Worm (Caenorhabditis elegans) whole organism, L1 larva: Measurements from ENCODE around the gene srh-199.

Experiments
- Y116A8C.19 ChIP-seq: sonication (generic microtip); optimal IDR thresholded peaks from 2 replicates; lab custom pipeline; 2016; ENCODE audit warnings: missing compliant biosample characterization, missing genetic modification characterization, borderline replicate concordance
- aha-1 ChIP-seq: fragments of 150-350 bp; optimal IDR thresholded peaks from 2 replicates; lab custom pipeline; 2014; ENCODE audit warnings: missing biosample characterization, missing genetic modification characterization
- alr-1 ChIP-seq: fragments of 200-800 bp; sonication (Bioruptor generic); optimal IDR thresholded peaks from 2 replicates; lab custom pipeline; 2018; ENCODE audit warnings: borderline replicate concordance, mild to moderate bottlenecking, missing genetic modification characterization, missing compliant biosample characterization
- aly-2 ChIP-seq: fragments of 150-350 bp; optimal IDR thresholded peaks from 2 replicates; lab custom pipeline; 2014; ENCODE audit warnings: missing biosample characterization, missing genetic modification characterization
- ama-1 ChIP-seq: fragments of 150-350 bp; optimal IDR thresholded peaks from 2 replicates; lab custom pipeline; 2014
- ceh-82 ChIP-seq, 3 experiments: fragments of 150-350 bp in 1 of 3; sonication (generic microtip) in 2 of 3; optimal IDR thresholded peaks; 2 replicates each; lab custom pipeline; 2014 to 2017; ENCODE audit warnings: missing biosample characterization in 3 of 3, missing genetic modification characterization in 3 of 3
- ceh-88 ChIP-seq: fragments of 200-800 bp; sonication (Bioruptor generic); IDR thresholded peaks from 2 replicates; pipeline ENCODE4 v1.3.6; 2022; ENCODE audit warnings: missing genetic modification characterization, missing compliant biosample characterization
- ceh-90 ChIP-seq: sonication (generic microtip); optimal IDR thresholded peaks from 2 replicates; lab custom pipeline; 2016; ENCODE audit warnings: missing genetic modification characterization, missing compliant biosample characterization
- dpl-1 ChIP-seq, 3 experiments: fragments of 150-350 bp in 2 of 3; sonication (generic microtip) in 1 of 3; optimal IDR thresholded peaks; 2 replicates each; lab custom pipeline; 2014 to 2017; ENCODE audit warnings: missing biosample characterization in 3 of 3, missing genetic modification characterization in 3 of 3, missing genetic modification reagents in 3 of 3
- efl-1 ChIP-seq, 4 experiments: fragments of 150-350 bp; optimal IDR thresholded peaks in 3 of 4; peaks in 1 of 4; 1 replicate in 1 of 4; 2 replicates in 3 of 4; lab custom pipeline; 2014; ENCODE audit warnings: missing biosample characterization in 2 of 4, missing genetic modification characterization in 2 of 4, missing genetic modification reagents in 2 of 4
- efl-3 ChIP-seq: fragments of 200-800 bp; sonication (Bioruptor generic); optimal IDR thresholded peaks from 2 replicates; lab custom pipeline; 2018; ENCODE audit warnings: mild to moderate bottlenecking, missing genetic modification characterization, missing compliant biosample characterization
- elt-2 ChIP-seq: sonication (generic microtip); optimal IDR thresholded peaks from 2 replicates; lab custom pipeline; 2016; ENCODE audit warnings: missing genetic modification characterization, mild to moderate bottlenecking, inconsistent platforms, missing compliant biosample characterization, missing genetic modification reagents
- elt-3 ChIP-seq, 6 experiments: fragments of 150-350 bp in 1 of 6; sonication (generic microtip); optimal IDR thresholded peaks; 2 replicates each; lab custom pipeline; 2017 to 2018; ENCODE audit warnings: missing biosample characterization in 6 of 6, missing genetic modification characterization in 6 of 6, inconsistent platforms in 1 of 6
- fos-1 ChIP-seq: fragments of 150-350 bp; optimal IDR thresholded peaks from 2 replicates; lab custom pipeline; 2014; ENCODE audit warnings: missing biosample characterization, missing genetic modification characterization
- grh-1 ChIP-seq: fragments of 200-800 bp; sonication (Bioruptor generic); IDR thresholded peaks from 2 replicates; pipeline ENCODE4 v1.3.6; 2022; ENCODE audit warnings: missing genetic modification reagents, missing genetic modification characterization, missing compliant biosample characterization
- hlh-17 ChIP-seq: fragments of 200-800 bp; sonication (Bioruptor generic); optimal IDR thresholded peaks from 2 replicates; lab custom pipeline; 2018; ENCODE audit warnings: missing genetic modification characterization, mild to moderate bottlenecking, missing compliant biosample characterization, moderate library complexity, borderline replicate concordance
- lin-13 ChIP-seq: fragments of 150-350 bp; optimal IDR thresholded peaks from 2 replicates; lab custom pipeline; 2014; ENCODE audit warnings: missing biosample characterization, missing genetic modification reagents, missing genetic modification characterization
- lin-15B ChIP-seq: fragments of 150-350 bp; sonication (generic microtip); optimal IDR thresholded peaks from 3 replicates; lab custom pipeline; 2014; ENCODE audit warnings: missing biosample characterization, missing genetic modification characterization
- lin-39 ChIP-seq: fragments of 150-350 bp; optimal IDR thresholded peaks from 2 replicates; lab custom pipeline; 2014; ENCODE audit warnings: missing biosample characterization, missing genetic modification reagents, missing genetic modification characterization
- lsy-2 ChIP-seq, 2 experiments: fragments of 150-350 bp; optimal IDR thresholded peaks; 2 replicates each; lab custom pipeline; 2014; ENCODE audit warnings: missing biosample characterization in 2 of 2, missing genetic modification characterization in 2 of 2
- mef-2 ChIP-seq: fragments of 150-350 bp; optimal IDR thresholded peaks from 2 replicates; lab custom pipeline; 2014; ENCODE audit warnings: missing biosample characterization, missing genetic modification characterization
- nhr-12 ChIP-seq: sonication (generic microtip); optimal IDR thresholded peaks from 2 replicates; lab custom pipeline; 2017; ENCODE audit warnings: missing biosample characterization, missing genetic modification characterization
- nhr-19 ChIP-seq: fragments of 200-800 bp; sonication (Bioruptor generic); conservative IDR thresholded peaks from 2 replicates; pipeline ENCODE4 v1.3.6; 2022; ENCODE audit warnings: missing genetic modification characterization, missing compliant biosample characterization
- nhr-20 ChIP-seq: sonication (generic microtip); optimal IDR thresholded peaks from 2 replicates; lab custom pipeline; 2016; ENCODE audit warnings: mild to moderate bottlenecking, missing genetic modification characterization, missing compliant biosample characterization
- nhr-47 ChIP-seq: sonication (generic microtip); optimal IDR thresholded peaks from 2 replicates; lab custom pipeline; 2016; ENCODE audit warnings: mild to moderate bottlenecking, missing genetic modification characterization, moderate library complexity, missing compliant biosample characterization
- nhr-71 ChIP-seq: sonication (generic microtip); optimal IDR thresholded peaks from 2 replicates; lab custom pipeline; 2016; ENCODE audit warnings: mild to moderate bottlenecking, missing genetic modification characterization, moderate library complexity, missing compliant biosample characterization
- nhr-76 ChIP-seq: sonication (generic microtip); optimal IDR thresholded peaks from 2 replicates; lab custom pipeline; 2017; ENCODE audit warnings: missing biosample characterization, missing genetic modification characterization
- nhr-77 ChIP-seq: fragments of 150-350 bp; optimal IDR thresholded peaks from 2 replicates; lab custom pipeline; 2014; ENCODE audit warnings: missing biosample characterization, missing genetic modification characterization
- nhr-84 ChIP-seq: sonication (generic microtip); optimal IDR thresholded peaks from 2 replicates; lab custom pipeline; 2017; ENCODE audit warnings: missing biosample characterization, missing genetic modification characterization
- nhr-85 ChIP-seq: sonication (generic microtip); peaks from one replicate; lab custom pipeline; 2016; ENCODE audit warnings: missing genetic modification characterization, inconsistent platforms, missing compliant biosample characterization
- nhr-90 ChIP-seq: sonication (generic microtip); optimal IDR thresholded peaks from 2 replicates; lab custom pipeline; 2016; ENCODE audit warnings: mild to moderate bottlenecking, missing genetic modification characterization, missing compliant biosample characterization; ENCODE audit not compliant: poor library complexity
- pag-3 ChIP-seq: sonication (generic microtip); optimal IDR thresholded peaks from 2 replicates; lab custom pipeline; 2017; ENCODE audit warnings: missing genetic modification characterization, mild to moderate bottlenecking, missing compliant biosample characterization, antibody characterized with exemption, borderline replicate concordance; ENCODE audit not compliant: insufficient read depth
- pax-3 ChIP-seq: fragments of 200-800 bp; sonication (Bioruptor generic); optimal IDR thresholded peaks from 2 replicates; lab custom pipeline; 2018; ENCODE audit warnings: mild to moderate bottlenecking, missing genetic modification characterization, moderate library complexity, missing compliant biosample characterization
- skn-1 ChIP-seq: fragments of 150-350 bp; optimal IDR thresholded peaks from 2 replicates; lab custom pipeline; 2014; ENCODE audit warnings: missing biosample characterization, missing genetic modification characterization
- sox-4 ChIP-seq: sonication (generic microtip); optimal IDR thresholded peaks from 2 replicates; lab custom pipeline; 2016; ENCODE audit warnings: missing genetic modification characterization, missing compliant biosample characterization
- swsn-7 ChIP-seq: sonication (generic microtip); optimal IDR thresholded peaks from 2 replicates; lab custom pipeline; 2016; ENCODE audit warnings: missing genetic modification characterization, missing compliant biosample characterization
- tbx-2 ChIP-seq: sonication (generic microtip); optimal IDR thresholded peaks from 2 replicates; lab custom pipeline; 2016; ENCODE audit warnings: missing genetic modification characterization, missing compliant biosample characterization
- tlp-1 ChIP-seq: fragments of 150-350 bp; optimal IDR thresholded peaks from 2 replicates; lab custom pipeline; 2014; ENCODE audit warnings: missing biosample characterization, missing genetic modification characterization
- unc-130 ChIP-seq: fragments of 150-350 bp; optimal IDR thresholded peaks from 2 replicates; lab custom pipeline; 2017; ENCODE audit warnings: missing biosample characterization, missing genetic modification characterization, inconsistent platforms
- unc-86 ChIP-seq: sonication (generic microtip); optimal IDR thresholded peaks from 2 replicates; lab custom pipeline; 2016; ENCODE audit warnings: missing genetic modification characterization, missing compliant biosample characterization
- zag-1 ChIP-seq: fragments of 150-350 bp; optimal IDR thresholded peaks from 2 replicates; lab custom pipeline; 2014; ENCODE audit warnings: missing biosample characterization, missing genetic modification characterization
- zip-4 ChIP-seq: fragments of 200-800 bp; sonication (Bioruptor generic); optimal IDR thresholded peaks from 2 replicates; lab custom pipeline; 2018; ENCODE audit warnings: mild to moderate bottlenecking, missing genetic modification characterization, moderate library complexity, missing compliant biosample characterization
- ztf-11 ChIP-seq, 2 experiments: sonication (generic microtip); optimal IDR thresholded peaks; 2 replicates each; lab custom pipeline; 2016 to 2017; ENCODE audit warnings: missing genetic modification characterization in 2 of 2, missing biosample characterization in 1 of 2, missing compliant biosample characterization in 1 of 2

Gene srh-199

DNA sequence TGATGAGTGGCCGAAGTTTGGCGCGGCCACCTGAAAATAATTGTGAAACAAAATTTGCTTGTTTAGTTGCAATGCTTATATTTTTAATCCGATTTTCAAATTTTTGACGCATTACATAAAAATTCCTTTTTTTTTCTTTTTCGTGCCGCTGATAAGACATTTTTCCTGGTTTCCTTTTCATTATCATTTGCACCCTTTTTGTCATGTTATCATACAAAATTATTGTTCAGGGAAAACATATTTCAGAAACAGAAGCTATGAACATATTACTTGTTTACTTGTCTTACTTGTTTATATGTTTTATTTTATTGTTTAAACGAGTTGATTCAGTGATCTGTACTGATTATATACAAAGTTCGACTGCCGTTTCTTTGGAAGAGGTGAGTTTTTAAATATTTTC lies 9.3 kb upstream of the srh-199 start, which contains the start of gene clec-205:
TSS of gene clec-205 (plus strand) at position 212 of the 400 bp plus-strand sequence.
- TF ChIP-seq efl-1 (optimal IDR thresholded peaks at IDR 0.05; lab: Kevin White, UChicago) (no peak), efl-1 (GFP tag; optimal IDR thresholded peaks at IDR 0.05 in 1 of 2; lab: Kevin White, UChicago) (peak in 1 of 2 experiments; percentile 84), elt-2 (tag; lab: Kevin White, UChicago) (peak; percentile 66), tlp-1 (no peak), nhr-19 (GFP tag; lab: Robert Waterston, UW) (no peak), lin-39 (tag; lab: Kevin White, UChicago) (no peak), Y116A8C.19 (tag; lab: Kevin White, UChicago) (no peak), dpl-1 (GFP tag; optimal IDR thresholded peaks at IDR 0.05; lab: Kevin White, UChicago) (no peak), lsy-2 (tag; optimal IDR thresholded peaks at IDR 0.05; lab: Kevin White, UChicago) (no peak), swsn-7 (no peak), zag-1 (no peak), fos-1 (tag; lab: Kevin White, UChicago) (no peak), efl-3 (GFP tag; lab: Kevin White, UChicago) (no peak), pax-3 (tag; lab: Kevin White, UChicago) (no peak), nhr-77 (tag; lab: Kevin White, UChicago) (no peak), unc-86 (no peak), elt-3 (tag; optimal IDR thresholded peaks at IDR 0.05; lab: Kevin White, UChicago) (no peak)

DNA sequence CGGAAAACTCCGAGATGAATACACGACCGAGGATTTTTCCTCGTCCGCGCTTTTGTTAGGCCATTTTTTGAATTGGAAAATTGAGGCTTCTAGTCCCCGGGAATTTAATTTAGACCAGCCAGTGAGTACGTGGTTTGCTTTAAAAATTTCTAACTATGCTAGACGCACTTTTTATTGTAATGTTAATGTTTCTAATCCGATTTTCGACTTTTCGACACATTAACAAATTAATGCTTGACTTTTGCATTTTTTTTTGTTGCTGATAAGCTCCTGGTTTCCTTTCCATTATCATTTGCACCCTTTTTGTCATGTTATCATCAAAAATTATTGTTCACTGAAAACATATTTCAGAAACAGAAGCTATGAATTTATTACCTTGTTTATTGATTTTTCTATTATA lies 5.5 kb upstream of the srh-199 start, which contains the start of gene clec-204:
TSS of gene clec-204 (plus strand) at position 301 of the 400 bp plus-strand sequence.
- no peak for TF ChIP-seq grh-1 (GFP tag; lab: Robert Waterston, UW)
- no peak for TF ChIP-seq nhr-90 (tag; lab: Kevin White, UChicago)
- peak; percentile 44 for TF ChIP-seq elt-2 (tag; lab: Kevin White, UChicago)
- TF ChIP-seq nhr-76: no peak
- no peak for TF ChIP-seq skn-1 (tag; lab: Kevin White, UChicago)
- no peak for TF ChIP-seq mef-2 (tag; lab: Kevin White, UChicago)
- TF ChIP-seq unc-86: no peak
- TF ChIP-seq Y116A8C.19 (tag; lab: Kevin White, UChicago): no peak
- no peak for TF ChIP-seq nhr-47

DNA sequence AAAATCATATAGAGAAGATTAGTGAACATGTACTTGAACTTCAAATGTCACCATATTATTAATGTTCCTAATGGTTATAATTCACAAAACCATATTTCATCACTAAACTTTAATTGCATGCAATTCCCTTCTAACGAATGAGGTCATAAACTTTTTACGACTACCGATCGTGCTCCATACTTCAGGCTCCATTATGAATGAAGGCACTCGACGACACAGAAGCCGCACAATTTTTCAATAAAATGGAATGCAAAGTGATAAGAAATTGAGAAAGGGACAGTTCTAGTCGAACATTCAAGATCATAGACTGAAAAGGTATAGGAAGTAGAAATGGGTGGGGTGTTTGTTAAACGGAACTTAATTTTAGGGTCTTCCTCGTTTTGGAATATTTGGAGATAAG lies 4.8 kb upstream of the srh-199 start:
- no peak for TF ChIP-seq alr-1 (tag; lab: Kevin White, UChicago)
- TF ChIP-seq efl-3 (GFP tag; lab: Kevin White, UChicago): no peak

DNA sequence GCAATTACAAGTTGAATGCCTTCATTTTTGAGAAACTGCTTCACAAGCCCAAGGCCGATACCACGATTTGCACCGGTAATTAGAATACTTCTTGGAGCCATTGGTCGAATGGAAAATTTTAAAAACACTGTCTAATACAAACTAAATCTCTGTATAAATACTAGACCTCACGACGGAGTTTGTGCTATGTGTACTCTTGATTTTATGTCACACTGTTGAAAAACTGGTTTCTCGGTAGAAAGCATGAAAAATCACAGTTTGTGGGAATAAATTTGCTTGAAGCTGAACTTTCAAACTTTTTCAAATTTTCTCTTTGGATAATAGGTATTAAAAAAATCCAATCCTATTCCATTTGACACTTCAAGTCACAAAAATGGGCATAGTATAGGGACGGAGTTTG lies 4.2 kb upstream of the srh-199 start, which contains the start of gene ZK697.14:
TSS of gene ZK697.14 (minus strand) at position 101 of the 400 bp plus-strand sequence.
- TF ChIP-seq nhr-84 (tag; lab: Kevin White, UChicago): no peak
- TF ChIP-seq nhr-12: no peak
- no peak for TF ChIP-seq nhr-76
- TF ChIP-seq nhr-85 (tag; lab: Kevin White, UChicago): no peak
- TF ChIP-seq ceh-90 (tag; lab: Kevin White, UChicago): no peak
- no peak for TF ChIP-seq unc-130 (tag; lab: Kevin White, UChicago)
- TF ChIP-seq tbx-2 (tag; lab: Kevin White, UChicago): no peak
- TF ChIP-seq ztf-11 (tag; optimal IDR thresholded peaks at IDR 0.05; lab: Kevin White, UChicago): no peak
- TF ChIP-seq ama-1 (lab: Kevin White, UChicago): no peak
- no peak for TF ChIP-seq ceh-88 (GFP tag; lab: Robert Waterston, UW)

DNA sequence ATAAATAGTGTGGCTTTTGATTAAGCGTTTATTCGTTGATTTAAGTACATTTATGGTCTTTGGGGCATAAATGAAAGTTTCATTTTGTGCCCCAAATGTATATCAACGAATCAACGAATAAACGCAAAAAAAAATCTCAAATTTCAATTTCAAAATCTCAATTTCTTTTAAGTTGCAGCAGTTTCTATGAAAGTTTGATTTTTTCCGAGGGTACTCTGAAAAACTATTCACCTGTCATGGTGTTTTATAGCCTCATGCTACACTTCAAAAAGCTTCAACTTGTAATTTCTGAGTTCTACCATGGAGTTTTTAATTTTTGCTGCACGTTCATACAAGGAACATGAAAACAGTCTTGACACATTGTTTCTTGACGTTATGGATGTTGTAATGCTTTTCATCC lies 1.1 kb upstream of the srh-199 start, which contains the start of gene ZK697.1:
TSS of gene ZK697.1 (plus strand) at position 301 of the 400 bp plus-strand sequence.
- TF ChIP-seq hlh-17 (GFP tag; lab: Kevin White, UChicago): no peak
- TF ChIP-seq nhr-71 (tag; lab: Kevin White, UChicago): no peak
- no peak for TF ChIP-seq nhr-20 (tag; lab: Kevin White, UChicago)
- TF ChIP-seq nhr-47: no peak
- no peak for TF ChIP-seq zip-4 (GFP tag; lab: Kevin White, UChicago)
- no peak for TF ChIP-seq sox-4 (tag; lab: Kevin White, UChicago)
- no peak for TF ChIP-seq aha-1 (tag; lab: Kevin White, UChicago)
- no peak for TF ChIP-seq nhr-84 (tag; lab: Kevin White, UChicago)
- TF ChIP-seq ceh-88 (GFP tag; lab: Robert Waterston, UW): no peak
- no peak for TF ChIP-seq unc-86
- no peak for TF ChIP-seq lin-15B
- no peak for TF ChIP-seq lin-13 (GFP tag; lab: Kevin White, UChicago)
- no peak for TF ChIP-seq ztf-11 (tag; optimal IDR thresholded peaks at IDR 0.05; lab: Kevin White, UChicago)
- no peak for TF ChIP-seq tbx-2 (tag; lab: Kevin White, UChicago)
- TF ChIP-seq pag-3 (tag; lab: Kevin White, UChicago): no peak
- TF ChIP-seq aly-2: no peak
- no peak for TF ChIP-seq ceh-82 (tag; optimal IDR thresholded peaks at IDR 0.05; lab: Kevin White, UChicago)
- TF ChIP-seq dpl-1 (GFP tag; optimal IDR thresholded peaks at IDR 0.05; lab: Kevin White, UChicago): no peak
- no peak for TF ChIP-seq Y116A8C.19 (tag; lab: Kevin White, UChicago)
